Worm (Caenorhabditis elegans) whole organism, mixed stage, embryonic: Measurements from ENCODE around the gene ugtp-1.

ENCODE experiments used
- M03D4.4 ChIP-seq: sonication (generic microtip); optimal IDR thresholded peaks from 2 replicates; lab custom pipeline; 2017; ENCODE audit warnings: mild to moderate bottlenecking, missing genetic modification characterization, missing compliant biosample characterization
- blmp-1 ChIP-seq: fragments of 150-350 bp; optimal IDR thresholded peaks from 2 replicates; lab custom pipeline; 2014; ENCODE audit warnings: missing biosample characterization, missing genetic modification characterization
- ceh-39 ChIP-seq: fragments of 150-350 bp; optimal IDR thresholded peaks from 2 replicates; lab custom pipeline; 2014; ENCODE audit warnings: missing biosample characterization, missing genetic modification characterization
- ceh-43 ChIP-seq: fragments of 200-800 bp; sonication (Bioruptor generic); optimal IDR thresholded peaks from 2 replicates; lab custom pipeline; 2018; ENCODE audit warnings: mild to moderate bottlenecking, missing genetic modification characterization, moderate library complexity, missing compliant biosample characterization
- ceh-83 ChIP-seq: fragments of 200-800 bp; sonication (Bioruptor generic); optimal IDR thresholded peaks from 2 replicates; lab custom pipeline; 2018; ENCODE audit warnings: mild to moderate bottlenecking, missing genetic modification characterization, missing compliant biosample characterization
- ces-1 ChIP-seq: fragments of 150-350 bp; optimal IDR thresholded peaks from 2 replicates; lab custom pipeline; 2014; ENCODE audit warnings: missing biosample characterization, missing genetic modification reagents, missing genetic modification characterization
- drap-1 ChIP-seq: fragments of 200-800 bp; sonication (Bioruptor generic); optimal IDR thresholded peaks from 3 replicates; lab custom pipeline; 2018; ENCODE audit warnings: mild to moderate bottlenecking, missing genetic modification characterization, missing compliant biosample characterization
- elt-1 ChIP-seq: sonication (generic microtip); optimal IDR thresholded peaks from 2 replicates; lab custom pipeline; 2017; ENCODE audit warnings: missing genetic modification characterization, mild to moderate bottlenecking, missing compliant biosample characterization, antibody characterized with exemption, moderate library complexity, borderline replicate concordance; ENCODE audit not compliant: insufficient read depth
- elt-3 ChIP-seq: fragments of 150-350 bp; optimal IDR thresholded peaks from 2 replicates; lab custom pipeline; 2014; ENCODE audit warnings: missing biosample characterization, missing genetic modification characterization
- flh-1 ChIP-seq: fragments of 200-800 bp; sonication (Bioruptor generic); optimal IDR thresholded peaks from 2 replicates; lab custom pipeline; 2018; ENCODE audit warnings: mild to moderate bottlenecking, missing genetic modification characterization, moderate library complexity, missing compliant biosample characterization
- ham-2 ChIP-seq: fragments of 200-800 bp; sonication (Bioruptor generic); optimal IDR thresholded peaks from 2 replicates; lab custom pipeline; 2018; ENCODE audit warnings: mild to moderate bottlenecking, missing genetic modification characterization, missing compliant biosample characterization
- hlh-1 ChIP-seq: fragments of 150-350 bp; optimal IDR thresholded peaks from 2 replicates; lab custom pipeline; 2014; ENCODE audit warnings: missing biosample characterization, missing genetic modification reagents, missing genetic modification characterization
- lin-32 ChIP-seq: fragments of 200-800 bp; sonication (Bioruptor generic); optimal IDR thresholded peaks from 2 replicates; lab custom pipeline; 2018; ENCODE audit warnings: mild to moderate bottlenecking, missing genetic modification characterization, missing compliant biosample characterization
- lsy-2 ChIP-seq: fragments of 150-350 bp; optimal IDR thresholded peaks from 2 replicates; lab custom pipeline; 2014; ENCODE audit warnings: missing biosample characterization, missing genetic modification characterization
- mab-5 ChIP-seq: fragments of 150-350 bp; optimal IDR thresholded peaks from 2 replicates; lab custom pipeline; 2014; ENCODE audit warnings: missing biosample characterization, missing genetic modification characterization
- mep-1 ChIP-seq: fragments of 150-350 bp; optimal IDR thresholded peaks from 2 replicates; lab custom pipeline; 2017; ENCODE audit warnings: missing biosample characterization, missing genetic modification reagents, missing genetic modification characterization, inconsistent platforms
- mls-2 ChIP-seq: sonication (generic microtip); optimal IDR thresholded peaks from 2 replicates; lab custom pipeline; 2016; ENCODE audit warnings: mild to moderate bottlenecking, missing genetic modification characterization, moderate library complexity, missing compliant biosample characterization
- nhr-12 ChIP-seq: fragments of 150-350 bp; optimal IDR thresholded peaks from 2 replicates; lab custom pipeline; 2014; ENCODE audit warnings: missing biosample characterization, missing genetic modification characterization
- nhr-237 ChIP-seq: fragments of 150-350 bp; optimal IDR thresholded peaks from 2 replicates; lab custom pipeline; 2014; ENCODE audit warnings: missing biosample characterization, missing genetic modification characterization
- nhr-28 ChIP-seq: fragments of 150-350 bp; optimal IDR thresholded peaks from 2 replicates; lab custom pipeline; 2014; ENCODE audit warnings: missing biosample characterization, missing genetic modification characterization
- pha-4 ChIP-seq: fragments of 150-350 bp; optimal IDR thresholded peaks from 2 replicates; lab custom pipeline; 2018; ENCODE audit warnings: missing biosample characterization, missing genetic modification reagents, missing genetic modification characterization
- sem-2 ChIP-seq: fragments of 200-800 bp; sonication (Bioruptor generic); optimal IDR thresholded peaks from 2 replicates; lab custom pipeline; 2018; ENCODE audit warnings: mild to moderate bottlenecking, missing genetic modification characterization, missing compliant biosample characterization
- snpc-4 ChIP-seq: fragments of 150-350 bp; optimal IDR thresholded peaks from 2 replicates; lab custom pipeline; 2014; ENCODE audit warnings: missing biosample characterization, missing genetic modification characterization
- sptf-1 ChIP-seq: sonication (generic microtip); optimal IDR thresholded peaks from 2 replicates; lab custom pipeline; 2017; ENCODE audit warnings: mild to moderate bottlenecking, missing genetic modification characterization, moderate library complexity, missing compliant biosample characterization
- tbx-8 ChIP-seq: fragments of 200-800 bp; sonication (Bioruptor generic); optimal IDR thresholded peaks from 2 replicates; lab custom pipeline; 2018; ENCODE audit warnings: mild to moderate bottlenecking, missing genetic modification characterization, moderate library complexity, missing compliant biosample characterization
- unc-120 ChIP-seq: sonication (generic microtip); optimal IDR thresholded peaks from 2 replicates; lab custom pipeline; 2017; ENCODE audit warnings: missing genetic modification characterization, missing compliant biosample characterization; ENCODE audit not compliant: poor library complexity, severe bottlenecking
- unc-39 ChIP-seq: fragments of 150-350 bp; optimal IDR thresholded peaks from 2 replicates; lab custom pipeline; 2014; ENCODE audit warnings: missing biosample characterization, missing genetic modification characterization
- zip-8 ChIP-seq: fragments of 150-350 bp; optimal IDR thresholded peaks from 2 replicates; lab custom pipeline; 2014; ENCODE audit warnings: missing biosample characterization, missing genetic modification characterization

ugtp-1 gene

ce11 chrIII:8761040-8761654 lies 10.6 kb upstream of the ugtp-1 start, which contains the start of gene aak-1:
aak-1 (minus strand) TSS chrIII:8761090.
- TF ChIP-seq ces-1 (GFP tag; lab: Kevin White, UChicago) (no peak), blmp-1 (tag; lab: Kevin White, UChicago) (no peak), snpc-4 (tag; lab: Kevin White, UChicago) (no peak), M03D4.4 (tag; lab: Kevin White, UChicago) (no peak), unc-39 (no peak), mab-5 (tag; lab: Kevin White, UChicago) (no peak), nhr-28 (tag; lab: Kevin White, UChicago) (no peak), nhr-12 (tag; lab: Kevin White, UChicago) (no peak), mls-2 (no peak), lsy-2 (tag; lab: Kevin White, UChicago) (no peak), hlh-1 (tag; lab: Kevin White, UChicago) (no peak), flh-1 (GFP tag; lab: Kevin White, UChicago) (no peak), tbx-8 (no peak), elt-3 (no peak), lin-32 (no peak), ham-2 (GFP tag; lab: Kevin White, UChicago) (no peak)

- no peak for TF ChIP-seq ceh-83 (GFP tag; lab: Kevin White, UChicago)
- TF ChIP-seq, all 35 proteins: peak for 0
Observed at ce11 chrIII:8754682-8755081, 4.2 kb upstream of the ugtp-1 start, which contains the start of gene tomm-70. tomm-70 (minus strand) TSS chrIII:8754750.

ce11 chrIII:8749487-8749886 lies 1.0 kb downstream of the ugtp-1 start, which contains the start of gene sma-2:
sma-2 (plus strand) TSS chrIII:8749680.
- TF ChIP-seq ham-2 (GFP tag; lab: Kevin White, UChicago) (no peak), ces-1 (GFP tag; lab: Kevin White, UChicago) (no peak), pha-4 (tag; lab: Kevin White, UChicago) (peak; percentile 50), nhr-237 (tag; lab: Kevin White, UChicago) (peak; percentile 7)

ce11 chrIII:8748620-8749019 lies 1.9 kb downstream of the ugtp-1 start:
- no peak for TF ChIP-seq unc-120 (tag; lab: Kevin White, UChicago)
- TF ChIP-seq ceh-43 (GFP tag; lab: Kevin White, UChicago): no peak
- TF ChIP-seq elt-3: no peak
- TF ChIP-seq unc-39: no peak
- TF ChIP-seq elt-1 (tag; lab: Kevin White, UChicago): no peak
- no peak for TF ChIP-seq flh-1 (GFP tag; lab: Kevin White, UChicago)

- TF ChIP-seq elt-1 (tag; lab: Kevin White, UChicago): no peak
- no peak for TF ChIP-seq nhr-28 (tag; lab: Kevin White, UChicago)
- no peak for TF ChIP-seq snpc-4 (tag; lab: Kevin White, UChicago)
- TF ChIP-seq sptf-1 (tag; lab: Kevin White, UChicago): no peak
- TF ChIP-seq sem-2 (GFP tag; lab: Kevin White, UChicago): no peak
- TF ChIP-seq pha-4 (tag; lab: Kevin White, UChicago): no peak
- no peak for TF ChIP-seq drap-1 (GFP tag; lab: Kevin White, UChicago)
- TF ChIP-seq zip-8: no peak
- TF ChIP-seq lin-32: no peak
- TF ChIP-seq mep-1 (tag; lab: Kevin White, UChicago): no peak
- TF ChIP-seq ceh-39 (tag; lab: Kevin White, UChicago): no peak
- TF ChIP-seq mab-5 (tag; lab: Kevin White, UChicago): no peak
- no peak for TF ChIP-seq M03D4.4 (tag; lab: Kevin White, UChicago)
- no peak for TF ChIP-seq ceh-43 (GFP tag; lab: Kevin White, UChicago)
- no peak for TF ChIP-seq unc-39
Observed at ce11 chrIII:8745214-8745613, 5.3 kb downstream of the ugtp-1 start.

- TF ChIP-seq pha-4 (tag; lab: Kevin White, UChicago): no peak
- TF ChIP-seq nhr-28 (tag; lab: Kevin White, UChicago): no peak
- no peak for TF ChIP-seq sem-2 (GFP tag; lab: Kevin White, UChicago)
- no peak for TF ChIP-seq tbx-8
Observed at ce11 chrIII:8744765-8745164, 5.7 kb downstream of the ugtp-1 start.
